Worm (Caenorhabditis elegans): ENCODE results near the gene Y47D7A.18.

The Y47D7A.18 gene

ce11 chrV:4442749-4443381, 26.3 kb upstream of the Y47D7A.18 start, which contains the start of gene rft-1:
Gene rft-1, minus strand, starts transcription at chrV:4443223.
- TF ChIP-seq snpc-4 (tag; optimal IDR thresholded peaks at IDR 0.05) = no peak
- no peak for TF ChIP-seq sem-2 (GFP tag; optimal IDR thresholded peaks at IDR 0.05)
- TF ChIP-seq hlh-1 (tag; optimal IDR thresholded peaks at IDR 0.05) = no peak
- no peak for TF ChIP-seq unc-120 (tag; optimal IDR thresholded peaks at IDR 0.05; ENCODE audit: poor library complexity, severe bottlenecking)
- TF ChIP-seq pha-4 (tag; optimal IDR thresholded peaks at IDR 0.05) = no peak
- TF ChIP-seq drap-1 (GFP tag; optimal IDR thresholded peaks at IDR 0.05) = no peak
- TF ChIP-seq ces-1 (GFP tag; optimal IDR thresholded peaks at IDR 0.05) = no peak
- no peak for TF ChIP-seq elt-3 (tag; optimal IDR thresholded peaks at IDR 0.05)
- TF ChIP-seq ham-2 (GFP tag; optimal IDR thresholded peaks at IDR 0.05) = no peak
- no peak for TF ChIP-seq nhr-12 (tag; optimal IDR thresholded peaks at IDR 0.05)
- no peak for TF ChIP-seq nhr-2 (tag; optimal IDR thresholded peaks at IDR 0.05)
- TF ChIP-seq ceh-83 (GFP tag; optimal IDR thresholded peaks at IDR 0.05) = no peak
- no peak for TF ChIP-seq unc-62 (GFP tag; optimal IDR thresholded peaks at IDR 0.05)

- TF ChIP-seq ham-2 (GFP tag; optimal IDR thresholded peaks at IDR 0.05) (no peak), zip-8 (tag; optimal IDR thresholded peaks at IDR 0.05) (peak; percentile 0), sem-2 (GFP tag; optimal IDR thresholded peaks at IDR 0.05) (no peak), lsy-2 (tag; optimal IDR thresholded peaks at IDR 0.05) (no peak)
These were observed 20.6 kb upstream of the Y47D7A.18 start for ce11 chrV:4437215-4437614.

- TF ChIP-seq unc-62 (GFP tag; optimal IDR thresholded peaks at IDR 0.05) (no peak), snpc-4 (tag; optimal IDR thresholded peaks at IDR 0.05) (no peak), sem-2 (GFP tag; optimal IDR thresholded peaks at IDR 0.05) (peak; percentile 8)
These were observed 18.9 kb upstream of the Y47D7A.18 start, which contains the start of gene Y47D7A.13 for ce11 chrV:4435411-4435981. Gene Y47D7A.13, minus strand, starts transcription at chrV:4435927.

ce11 chrV:4432783-4433237, 16.2 kb upstream of the Y47D7A.18 start, which contains the start of gene Y47D7A.15:
Gene Y47D7A.15, minus strand, starts transcription at chrV:4433187.
- TF ChIP-seq ces-1 (GFP tag; optimal IDR thresholded peaks at IDR 0.05) = no peak
- no peak for TF ChIP-seq ceh-43 (GFP tag; optimal IDR thresholded peaks at IDR 0.05)
- TF ChIP-seq drap-1 (GFP tag; optimal IDR thresholded peaks at IDR 0.05) = no peak
- TF ChIP-seq snpc-4 (tag; optimal IDR thresholded peaks at IDR 0.05) = no peak
- no peak for TF ChIP-seq nhr-237 (tag; optimal IDR thresholded peaks at IDR 0.05)
- no peak for TF ChIP-seq elt-1 (tag; optimal IDR thresholded peaks at IDR 0.05; ENCODE audit: borderline replicate concordance, insufficient read depth)

ce11 chrV:4429576-4429975, 13.0 kb upstream of the Y47D7A.18 start, which contains the start of gene Y47D7A.12:
Gene Y47D7A.12, minus strand, starts transcription at chrV:4429676.
- TF ChIP-seq lin-32 (GFP tag; optimal IDR thresholded peaks at IDR 0.05) (no peak), mab-5 (tag; optimal IDR thresholded peaks at IDR 0.05) (no peak), nhr-12 (tag; optimal IDR thresholded peaks at IDR 0.05) (no peak), M03D4.4 (tag; optimal IDR thresholded peaks at IDR 0.05) (no peak), lsy-2 (tag; optimal IDR thresholded peaks at IDR 0.05) (no peak), unc-120 (tag; optimal IDR thresholded peaks at IDR 0.05; ENCODE audit: poor library complexity, severe bottlenecking) (no peak), sptf-1 (tag; optimal IDR thresholded peaks at IDR 0.05) (no peak), hlh-1 (tag; optimal IDR thresholded peaks at IDR 0.05) (no peak), ces-1 (GFP tag; optimal IDR thresholded peaks at IDR 0.05) (no peak), cnd-1 (tag; optimal IDR thresholded peaks at IDR 0.05) (no peak), unc-39 (tag; optimal IDR thresholded peaks at IDR 0.05) (no peak), ceh-39 (tag; optimal IDR thresholded peaks at IDR 0.05) (no peak)

- no peak for TF ChIP-seq ceh-83 (GFP tag; optimal IDR thresholded peaks at IDR 0.05)
- no peak for TF ChIP-seq mep-1 (tag; optimal IDR thresholded peaks at IDR 0.05)
- TF ChIP-seq unc-62 (GFP tag; optimal IDR thresholded peaks at IDR 0.05) = no peak
- TF ChIP-seq zip-8 (tag; optimal IDR thresholded peaks at IDR 0.05) = no peak
- no peak for TF ChIP-seq nhr-28 (tag; optimal IDR thresholded peaks at IDR 0.05)
- TF ChIP-seq ces-1 (GFP tag; optimal IDR thresholded peaks at IDR 0.05) = no peak
- TF ChIP-seq unc-120 (tag; optimal IDR thresholded peaks at IDR 0.05; ENCODE audit: poor library complexity, severe bottlenecking) = no peak
- no peak for TF ChIP-seq nhr-76 (tag; optimal IDR thresholded peaks at IDR 0.05)
- no peak for TF ChIP-seq cnd-1 (tag; optimal IDR thresholded peaks at IDR 0.05)
- no peak for TF ChIP-seq M03D4.4 (tag; optimal IDR thresholded peaks at IDR 0.05)
These were observed 11.6 kb upstream of the Y47D7A.18 start, which contains the start of gene Y47D7A.11 for ce11 chrV:4428202-4428601. Gene Y47D7A.11, minus strand, starts transcription at chrV:4428302.
